Fruit fly (Drosophila melanogaster) whole organism, embryonic: ENCODE data around the gene IntS6.

Experiments
- Antp ChIP-seq: fragments of 200-800 bp; sonication (Bioruptor generic); optimal IDR thresholded peaks from 3 replicates; lab custom pipeline; 2016; ENCODE audit warnings: missing biosample characterization, missing genetic modification characterization
- CG11696 ChIP-seq: fragments of 200-800 bp; sonication (Bioruptor generic); IDR thresholded peaks from 2 replicates; pipeline ENCODE4 v1.3.6; 2022; ENCODE audit warnings: missing biosample characterization, missing genetic modification characterization
- CG11723 ChIP-seq: fragments of 200-800 bp; sonication (Bioruptor generic); optimal IDR thresholded peaks from 2 replicates; lab custom pipeline; 2017; ENCODE audit warnings: missing biosample characterization, mild to moderate bottlenecking, missing genetic modification characterization
- CG12659 ChIP-seq: fragments of 200-800 bp; sonication (Bioruptor generic); optimal IDR thresholded peaks from 3 replicates; lab custom pipeline; 2017; ENCODE audit warnings: mild to moderate bottlenecking, missing biosample characterization, missing genetic modification reagents, missing genetic modification characterization
- CG13894 ChIP-seq: fragments of 200-800 bp; sonication (Bioruptor generic); optimal IDR thresholded peaks from 3 replicates; lab custom pipeline; 2018; ENCODE audit warnings: missing biosample characterization, mild to moderate bottlenecking, missing genetic modification characterization, moderate library complexity
- CG17912 ChIP-seq: fragments of 200-800 bp; sonication (Bioruptor generic); optimal IDR thresholded peaks from 2 replicates; lab custom pipeline; 2018; ENCODE audit warnings: missing biosample characterization, mild to moderate bottlenecking, missing genetic modification characterization
- CG18764 ChIP-seq: fragments of 200-800 bp; sonication (Bioruptor generic); optimal IDR thresholded peaks from 3 replicates; lab custom pipeline; 2016; ENCODE audit warnings: missing biosample characterization, missing genetic modification characterization
- CG2116 ChIP-seq: fragments of 200-800 bp; sonication (Bioruptor generic); optimal IDR thresholded peaks from 3 replicates; lab custom pipeline; 2018; ENCODE audit warnings: missing biosample characterization, mild to moderate bottlenecking, missing genetic modification characterization
- CG2129 ChIP-seq: fragments of 200-800 bp; sonication (Bioruptor generic); IDR thresholded peaks from 2 replicates; pipeline ENCODE4 v1.3.6; 2022; ENCODE audit warnings: missing biosample characterization, missing genetic modification characterization; ENCODE audit not compliant: partially characterized antibody
- CG30020 ChIP-seq: fragments of 200-800 bp; optimal IDR thresholded peaks from 2 replicates; lab custom pipeline; 2019; ENCODE audit warnings: missing biosample characterization, mild to moderate bottlenecking, missing genetic modification characterization, moderate library complexity
- CG31365 ChIP-seq: fragments of 200-800 bp; sonication (Bioruptor generic); optimal IDR thresholded peaks from 2 replicates; lab custom pipeline; 2018; ENCODE audit warnings: missing biosample characterization, mild to moderate bottlenecking, missing genetic modification characterization
- CG4328 ChIP-seq: fragments of 200-800 bp; sonication (Bioruptor generic); optimal IDR thresholded peaks from 3 replicates; lab custom pipeline; 2017; ENCODE audit warnings: missing biosample characterization, missing genetic modification reagents, missing genetic modification characterization
- CG5245 ChIP-seq: fragments of 200-800 bp; sonication (Bioruptor generic); optimal IDR thresholded peaks from 3 replicates; lab custom pipeline; 2016; ENCODE audit warnings: missing biosample characterization, missing genetic modification characterization
- CG7357 ChIP-seq: fragments of 200-800 bp; sonication (Bioruptor generic); IDR thresholded peaks from 3 replicates; pipeline ENCODE4 v1.3.6; 2022; ENCODE audit warnings: missing biosample characterization, missing genetic modification characterization
- CG7556 ChIP-seq: fragments of 200-800 bp; sonication (Bioruptor generic); optimal IDR thresholded peaks from 2 replicates; lab custom pipeline; 2017; ENCODE audit warnings: missing biosample characterization, mild to moderate bottlenecking, missing genetic modification characterization
- CG7786 ChIP-seq: fragments of 200-800 bp; sonication (Bioruptor generic); optimal IDR thresholded peaks from 2 replicates; lab custom pipeline; 2016; ENCODE audit warnings: missing biosample characterization, missing genetic modification characterization
- CG8388 ChIP-seq: fragments of 200-800 bp; sonication (Bioruptor generic); optimal IDR thresholded peaks from 2 replicates; lab custom pipeline; 2019; ENCODE audit warnings: missing biosample characterization, mild to moderate bottlenecking, missing genetic modification characterization, moderate library complexity
- CG8765 ChIP-seq: fragments of 200-800 bp; sonication (Bioruptor generic); IDR thresholded peaks from 2 replicates; pipeline ENCODE4 v1.3.6; 2022; ENCODE audit warnings: missing biosample characterization, missing genetic modification characterization
- CG9215 ChIP-seq: fragments of 200-800 bp; sonication (Bioruptor generic); IDR thresholded peaks from 2 replicates; pipeline ENCODE4 v1.3.6; 2022; ENCODE audit warnings: missing biosample characterization, missing genetic modification characterization
- CTCF ChIP-seq: fragments of 200-800 bp; sonication (Bioruptor generic); optimal IDR thresholded peaks from 2 replicates; lab custom pipeline; 2017; ENCODE audit warnings: missing biosample characterization, mild to moderate bottlenecking, missing genetic modification characterization, moderate library complexity
- Camta ChIP-seq: fragments of 200-800 bp; sonication (Bioruptor generic); optimal IDR thresholded peaks from 2 replicates; lab custom pipeline; 2016; ENCODE audit warnings: missing biosample characterization, missing genetic modification characterization
- Dbx ChIP-seq: fragments of 200-800 bp; sonication (Bioruptor generic); IDR thresholded peaks from 3 replicates; pipeline ENCODE4 v1.3.6; 2022; ENCODE audit warnings: missing biosample characterization, missing genetic modification characterization
- E2f1 ChIP-seq: fragments of 200-800 bp; sonication (Bioruptor generic); IDR thresholded peaks from 2 replicates; pipeline ENCODE4 v1.3.6; 2022; ENCODE audit warnings: missing biosample characterization, missing genetic modification characterization
- E2f2 ChIP-seq: fragments of 200-800 bp; sonication (Bioruptor generic); IDR thresholded peaks from 2 replicates; pipeline ENCODE4 v1.3.6; 2022; ENCODE audit warnings: missing biosample characterization, missing genetic modification characterization
- ERR ChIP-seq: fragments of 200-800 bp; sonication (Bioruptor generic); optimal IDR thresholded peaks from 2 replicates; lab custom pipeline; 2016; ENCODE audit warnings: missing biosample characterization, missing genetic modification characterization
- Elba2 ChIP-seq: fragments of 200-800 bp; sonication (Bioruptor generic); optimal IDR thresholded peaks from 3 replicates; lab custom pipeline; 2016; ENCODE audit warnings: missing biosample characterization, missing genetic modification characterization
- H15 ChIP-seq: fragments of 200-800 bp; sonication (Bioruptor generic); IDR thresholded peaks from 3 replicates; pipeline ENCODE4 v1.3.6; 2022; ENCODE audit warnings: missing biosample characterization, missing genetic modification characterization
- HmgD ChIP-seq: fragments of 200-800 bp; sonication (Bioruptor generic); optimal IDR thresholded peaks from 3 replicates; lab custom pipeline; 2016; ENCODE audit warnings: missing biosample characterization, missing genetic modification characterization
- Hsf ChIP-seq: fragments of 200-800 bp; sonication (Bioruptor generic); optimal IDR thresholded peaks from 3 replicates; lab custom pipeline; 2016; ENCODE audit warnings: missing biosample characterization, missing genetic modification characterization
- Max ChIP-seq: fragments of 200-800 bp; sonication (Bioruptor generic); optimal IDR thresholded peaks from 2 replicates; lab custom pipeline; 2016; ENCODE audit warnings: missing biosample characterization, mild to moderate bottlenecking, missing genetic modification characterization
- Med ChIP-seq: fragments of 200-800 bp; sonication (Bioruptor generic); peaks from one replicate; lab custom pipeline; 2016; ENCODE audit warnings: missing biosample characterization, missing genetic modification characterization, mild to moderate bottlenecking, inconsistent platforms, moderate library complexity
- Scr ChIP-seq: fragments of 200-800 bp; sonication (Bioruptor generic); IDR thresholded peaks from 2 replicates; pipeline ENCODE4 v1.3.6; 2022; ENCODE audit warnings: missing biosample characterization, missing genetic modification characterization; ENCODE audit not compliant: partially characterized antibody
- ac ChIP-seq: fragments of 200-800 bp; sonication (Bioruptor generic); optimal IDR thresholded peaks from 3 replicates; lab custom pipeline; 2017; ENCODE audit warnings: missing biosample characterization, mild to moderate bottlenecking, missing genetic modification characterization
- al ChIP-seq: fragments of 200-800 bp; sonication (Bioruptor generic); IDR thresholded peaks from 2 replicates; pipeline ENCODE4 v1.3.6; 2022; ENCODE audit warnings: missing biosample characterization, missing genetic modification characterization
- amos ChIP-seq: fragments of 200-800 bp; sonication (Bioruptor generic); IDR thresholded peaks from 2 replicates; pipeline ENCODE4 v1.3.6; 2022; ENCODE audit warnings: missing biosample characterization, missing genetic modification characterization; ENCODE audit not compliant: partially characterized antibody
- chif ChIP-seq, 2 experiments: fragments of 200-800 bp; sonication (Bioruptor generic); optimal IDR thresholded peaks; 3 replicates each; lab custom pipeline; 2016; ENCODE audit warnings: missing biosample characterization in 2 of 2, missing genetic modification characterization in 2 of 2
- chinmo ChIP-seq: fragments of 200-800 bp; sonication (Bioruptor generic); IDR thresholded peaks from 4 replicates; pipeline ENCODE4 v1.3.6; 2022; ENCODE audit warnings: missing biosample characterization, missing genetic modification characterization; ENCODE audit not compliant: partially characterized antibody
- crc ChIP-seq: fragments of 200-800 bp; sonication (Bioruptor generic); optimal IDR thresholded peaks from 2 replicates; lab custom pipeline; 2016; ENCODE audit warnings: missing biosample characterization, missing genetic modification characterization
- danr ChIP-seq: fragments of 200-800 bp; sonication (Bioruptor generic); IDR thresholded peaks from 2 replicates; pipeline ENCODE4 v1.3.6; 2022; ENCODE audit warnings: missing biosample characterization, missing genetic modification characterization
- en ChIP-seq: fragments of 200-800 bp; sonication (Bioruptor generic); optimal IDR thresholded peaks from 2 replicates; lab custom pipeline; 2016; ENCODE audit warnings: missing biosample characterization, missing genetic modification characterization
- ewg ChIP-seq: fragments of 200-800 bp; sonication (Bioruptor generic); optimal IDR thresholded peaks from 3 replicates; lab custom pipeline; 2017; ENCODE audit warnings: mild to moderate bottlenecking, missing biosample characterization, missing genetic modification reagents, missing genetic modification characterization
- gsb ChIP-seq: fragments of 200-800 bp; sonication (Bioruptor generic); IDR thresholded peaks from 2 replicates; pipeline ENCODE4 v1.3.6; 2022; ENCODE audit warnings: missing biosample characterization, missing genetic modification characterization
- h ChIP-seq: fragments of >200 bp; optimal IDR thresholded peaks from 2 replicates; lab custom pipeline; 2017
- org-1 ChIP-seq: fragments of 200-800 bp; sonication (Bioruptor generic); optimal IDR thresholded peaks from 2 replicates; lab custom pipeline; 2017; ENCODE audit warnings: missing biosample characterization, missing genetic modification characterization
- sc ChIP-seq, 3 experiments: fragments of >200 bp in 2 of 3; fragments of 200-800 bp in 1 of 3; sonication (Bioruptor generic) in 1 of 3; optimal IDR thresholded peaks; 2 replicates in 2 of 3; 3 replicates in 1 of 3; lab custom pipeline; 2017; ENCODE audit warnings: mild to moderate bottlenecking in 1 of 3, missing biosample characterization in 1 of 3, missing genetic modification characterization in 1 of 3, missing genetic modification reagents in 1 of 3
- sr ChIP-seq: fragments of 200-800 bp; sonication (Bioruptor generic); IDR thresholded peaks from 3 replicates; pipeline ENCODE4 v1.3.6; 2022; ENCODE audit warnings: missing biosample characterization, missing genetic modification characterization
- tgo ChIP-seq: fragments of 200-800 bp; sonication (Bioruptor generic); IDR thresholded peaks from 3 replicates; pipeline ENCODE4 v1.3.6; 2022; ENCODE audit warnings: missing biosample characterization, missing genetic modification characterization
- tna ChIP-seq: fragments of 200-800 bp; sonication (Bioruptor generic); IDR thresholded peaks from 2 replicates; pipeline ENCODE4 v1.3.6; 2022; ENCODE audit warnings: missing biosample characterization, missing genetic modification characterization; ENCODE audit not compliant: partially characterized antibody
- trh ChIP-seq: fragments of 200-800 bp; sonication (Bioruptor generic); optimal IDR thresholded peaks from 2 replicates; lab custom pipeline; 2016; ENCODE audit warnings: missing biosample characterization, missing genetic modification characterization
- vvl ChIP-seq: fragments of 200-800 bp; sonication (Bioruptor generic); IDR thresholded peaks from 2 replicates; pipeline ENCODE4 v1.3.6; 2022; ENCODE audit warnings: missing biosample characterization, missing genetic modification characterization
- z ChIP-seq: fragments of 200-800 bp; sonication (Bioruptor generic); IDR thresholded peaks from 3 replicates; pipeline ENCODE4 v1.3.6; 2022; ENCODE audit warnings: missing biosample characterization, missing genetic modification characterization

Gene IntS6

DNA sequence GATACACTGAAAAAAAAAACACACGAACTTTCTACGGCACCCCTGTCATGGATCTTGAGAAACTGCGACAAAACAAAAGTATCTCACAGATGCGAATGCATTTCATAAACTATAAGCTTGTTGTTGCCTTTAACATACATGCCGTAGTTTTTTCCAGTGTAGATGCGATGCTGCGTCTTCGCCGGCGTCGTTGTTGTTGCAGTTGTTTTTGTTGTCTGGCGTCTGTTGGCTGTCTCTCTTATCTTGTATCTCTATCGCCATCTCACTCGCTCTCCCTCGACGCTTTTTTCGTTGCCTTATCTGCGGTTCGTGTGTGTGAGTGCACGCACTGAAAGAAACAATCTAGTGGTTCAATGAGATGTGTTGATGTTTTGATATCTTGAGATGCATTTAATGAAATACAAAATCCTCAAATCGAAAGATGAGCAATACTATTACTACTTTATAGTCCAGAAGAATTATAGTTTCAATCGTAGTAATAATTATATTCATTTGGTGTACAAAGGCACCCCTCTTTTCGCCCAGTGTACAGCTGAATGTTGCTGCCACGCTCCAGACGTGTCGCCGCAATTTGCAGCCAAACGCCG, 50.5 kb downstream of the IntS6 start (continued):
- peak; percentile 91 for TF ChIP-seq CG4328 (GFP tag; lab: Kevin White, UChicago)
- TF ChIP-seq CG12659 (GFP tag; lab: Kevin White, UChicago), result peak; percentile 96
- peak; percentile 98 for TF ChIP-seq Hsf (GFP tag; lab: Kevin White, UChicago)
- TF ChIP-seq tgo, result peak; percentile 93
- peak; percentile 80 for TF ChIP-seq CG31365 (tag; lab: Kevin White, UChicago)
- peak; percentile 97 for TF ChIP-seq HmgD
- peak; percentile 94 for TF ChIP-seq E2f1 (GFP tag; lab: Robert Waterston, UW)
- TF ChIP-seq CG8388, result peak; percentile 86
- peak; percentile 94 for TF ChIP-seq CG11723 (GFP tag; lab: Kevin White, UChicago)
- peak; percentile 97 for TF ChIP-seq ERR
- TF ChIP-seq chinmo (GFP tag; lab: Robert Waterston, UW), result peak; percentile 74; the same call in 1 of the 4 replicates
- no peak for TF ChIP-seq tna (GFP tag; lab: Robert Waterston, UW)
- TF ChIP-seq CG11696 (GFP tag; lab: Robert Waterston, UW), result peak; percentile 81
- TF ChIP-seq E2f2 (GFP tag; lab: Robert Waterston, UW), result peak; percentile 77; the same call in 1 of the 2 replicates
- peak; percentile 56; the same call in 1 of the 3 replicates for TF ChIP-seq z (GFP tag; lab: Robert Waterston, UW)
- peak; percentile 92 for TF ChIP-seq ewg
- TF ChIP-seq Dbx (GFP tag; lab: Robert Waterston, UW), result peak; percentile 90
- TF ChIP-seq sr (GFP tag; lab: Robert Waterston, UW), result peak; percentile 91
- TF ChIP-seq Antp, result peak; percentile 99
- peak; percentile 78 for TF ChIP-seq CG13894
- peak; percentile 93 for TF ChIP-seq CG8765 (GFP tag; lab: Robert Waterston, UW)
- TF ChIP-seq CG2129, result no peak
- peak; percentile 98 for TF ChIP-seq vvl (GFP tag; lab: Robert Waterston, UW)
- peak; percentile 91 for TF ChIP-seq Max (GFP tag; lab: Kevin White, UChicago)
- peak; percentile 94 for TF ChIP-seq danr (GFP tag; lab: Robert Waterston, UW)
- peak; percentile 96 for TF ChIP-seq ac (GFP tag; lab: Kevin White, UChicago)
- no peak for TF ChIP-seq Scr (GFP tag; lab: Robert Waterston, UW)
- TF ChIP-seq CG2116 (GFP tag; lab: Kevin White, UChicago), result peak; percentile 79
- TF ChIP-seq crc, result peak; percentile 95
- TF ChIP-seq en (GFP tag; lab: Kevin White, UChicago), result peak; percentile 95
- peak; percentile 99 for TF ChIP-seq Med (GFP tag; lab: Kevin White, UChicago)
- TF ChIP-seq al (GFP tag; lab: Robert Waterston, UW), result peak; percentile 85
- peak; percentile 95 for TF ChIP-seq org-1 (GFP tag; lab: Kevin White, UChicago)
- TF ChIP-seq H15 (GFP tag; lab: Robert Waterston, UW), result peak; percentile 97
- peak; percentile 90 for TF ChIP-seq trh (GFP tag; lab: Kevin White, UChicago)
- peak; percentile 87 for TF ChIP-seq Elba2
- no peak for TF ChIP-seq amos (GFP tag; lab: Robert Waterston, UW)
- TF ChIP-seq CG7786 (GFP tag; lab: Kevin White, UChicago), result peak; percentile 97
- TF ChIP-seq h (lab: Kevin White, UChicago), result no peak
- peak; percentile 86 for TF ChIP-seq CG9215 (GFP tag; lab: Robert Waterston, UW)
- peak; percentile 97 for TF ChIP-seq CG5245 (GFP tag; lab: Kevin White, UChicago)
- peak; percentile 91 for TF ChIP-seq CG17912 (GFP tag; lab: Kevin White, UChicago)
- no peak for TF ChIP-seq sc (optimal IDR thresholded peaks at IDR 0.05; lab: Kevin White, UChicago)
- peak; percentile 68 for TF ChIP-seq sc (GFP tag; optimal IDR thresholded peaks at IDR 0.05; lab: Kevin White, UChicago)
- peak; percentile 43 for TF ChIP-seq CG30020 (tag; lab: Kevin White, UChicago)
- peak; percentile 56 for TF ChIP-seq CTCF (GFP tag; lab: Kevin White, UChicago)
- peak; percentile 88 for TF ChIP-seq CG7357
- peak; percentile 87 for TF ChIP-seq gsb
- peak; percentile 96 for TF ChIP-seq CG7556 (GFP tag; lab: Kevin White, UChicago)
- TF ChIP-seq Camta (GFP tag; lab: Kevin White, UChicago), result peak; percentile 97
- TF ChIP-seq CG18764 (GFP tag; lab: Kevin White, UChicago), result peak; percentile 95
- TF ChIP-seq chif (GFP tag; optimal IDR thresholded peaks at IDR 0.05; lab: Kevin White, UChicago), result peak; percentile 98
